Worm (Caenorhabditis elegans): Measurements from ENCODE around the gene mig-5.

The mig-5 gene

DNA sequence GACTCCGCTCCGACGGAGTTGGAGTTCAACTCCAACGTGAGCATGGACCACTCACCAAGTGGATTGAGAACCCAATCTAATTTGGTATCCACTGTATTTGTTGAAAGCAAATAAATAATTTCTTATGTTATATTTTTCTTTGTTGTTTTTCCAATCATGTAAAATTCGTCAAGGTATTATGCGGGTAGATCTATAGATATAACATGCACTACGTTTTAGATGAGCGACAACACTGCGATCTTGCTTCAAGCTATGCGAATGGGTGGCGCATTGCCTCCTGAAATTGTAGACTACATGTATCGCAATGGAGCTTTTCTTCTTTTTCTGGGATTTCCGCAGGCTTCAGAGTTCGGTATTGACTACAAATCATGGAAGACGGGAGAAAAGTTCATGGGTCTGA is 40.3 kb downstream of the mig-5 start, which contains the start of gene F10B5.2:
TSS of gene F10B5.2 (plus strand) at position 220 of the 400 bp plus-strand sequence.
- no peak for TF ChIP-seq ceh-82 (tag; optimal IDR thresholded peaks at IDR 0.05)
- TF ChIP-seq R02D3.7 (tag; optimal IDR thresholded peaks at IDR 0.05) = no peak
- TF ChIP-seq peb-1 (tag; optimal IDR thresholded peaks at IDR 0.05) = no peak
- TF ChIP-seq snpc-4 (tag; optimal IDR thresholded peaks at IDR 0.05) = no peak
- no peak for TF ChIP-seq nhr-23 (tag; optimal IDR thresholded peaks at IDR 0.05)
- no peak for TF ChIP-seq mab-5 (tag; optimal IDR thresholded peaks at IDR 0.05)
- TF ChIP-seq nhr-25 (tag; optimal IDR thresholded peaks at IDR 0.05) = no peak
- no peak for TF ChIP-seq sma-3 (GFP tag; optimal IDR thresholded peaks at IDR 0.05)
- no peak for TF ChIP-seq elt-3 (tag; optimal IDR thresholded peaks at IDR 0.05)
- no peak for TF ChIP-seq unc-62 (GFP tag; optimal IDR thresholded peaks at IDR 0.05)
- no peak for TF ChIP-seq aly-2 (tag; optimal IDR thresholded peaks at IDR 0.05)
- no peak for TF ChIP-seq lin-11 (tag; optimal IDR thresholded peaks at IDR 0.05)
- TF ChIP-seq lin-13 (GFP tag; optimal IDR thresholded peaks at IDR 0.05) = no peak
- no peak for TF ChIP-seq lin-39 (tag; optimal IDR thresholded peaks at IDR 0.05)
- TF ChIP-seq nhr-129 (tag; optimal IDR thresholded peaks at IDR 0.05) = no peak
- no peak for TF ChIP-seq ztf-11 (tag; optimal IDR thresholded peaks at IDR 0.05)
- no peak for TF ChIP-seq F13H6.1 (tag; optimal IDR thresholded peaks at IDR 0.05)
- no peak for TF ChIP-seq ama-1 (optimal IDR thresholded peaks at IDR 0.05)
- no peak for TF ChIP-seq zag-1 (tag; optimal IDR thresholded peaks at IDR 0.05)
- TF ChIP-seq crh-2 (tag; optimal IDR thresholded peaks at IDR 0.05) = no peak

DNA sequence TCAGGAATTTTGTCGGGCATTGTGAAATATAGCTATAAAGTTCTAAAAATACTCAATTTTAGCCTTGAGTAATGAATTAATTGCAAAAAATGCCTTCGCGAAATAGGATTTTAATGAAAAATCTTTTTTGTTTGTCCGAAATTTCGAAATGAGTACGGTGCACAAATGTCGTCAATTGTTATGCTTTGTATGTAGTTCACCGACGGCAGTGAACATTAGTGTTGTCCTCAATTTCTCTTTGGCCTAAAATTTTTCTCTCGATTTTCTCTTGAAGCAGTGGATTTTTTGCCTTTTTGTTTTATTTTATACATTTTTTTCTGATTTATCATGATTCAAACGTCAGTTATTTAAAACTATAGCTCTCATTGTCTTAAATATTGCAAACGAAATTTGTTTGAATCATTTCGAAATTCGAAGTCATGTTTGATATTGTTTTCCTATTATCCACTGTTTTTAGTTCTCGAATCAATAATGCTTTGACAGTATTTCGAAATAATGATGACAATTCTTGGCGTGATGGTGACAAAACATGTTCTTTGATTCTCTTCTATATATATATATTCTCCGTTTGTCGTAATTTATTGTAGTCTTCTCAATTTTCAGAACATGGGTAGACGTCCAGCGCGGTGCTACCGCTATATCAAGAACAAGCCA is 41.4 kb downstream of the mig-5 start, which contains the start of the genes ints-11 and rpl-10:
TSS of gene ints-11 (minus strand) at position 201 of the 654 bp plus-strand sequence.
TSS of gene rpl-10 (plus strand) at position 604 of the 654 bp plus-strand sequence.
- TF ChIP-seq lin-13 (GFP tag; optimal IDR thresholded peaks at IDR 0.05) (peak; percentile 22), nhr-77 (tag; optimal IDR thresholded peaks at IDR 0.05) (no peak), C34F6.9 (tag; optimal IDR thresholded peaks at IDR 0.05) (peak; percentile 85), dmd-4 (tag; optimal IDR thresholded peaks at IDR 0.05) (no peak), sma-3 (GFP tag; optimal IDR thresholded peaks at IDR 0.05) (peak; percentile 43), gmeb-1 (tag; optimal IDR thresholded peaks at IDR 0.05) (peak; percentile 56), fos-1 (tag; optimal IDR thresholded peaks at IDR 0.05) (peak; percentile 42), nhr-129 (tag; optimal IDR thresholded peaks at IDR 0.05) (peak; percentile 69), unc-62 (GFP tag; optimal IDR thresholded peaks at IDR 0.05) (no peak), lsy-2 (tag; optimal IDR thresholded peaks at IDR 0.05) (peak; percentile 65 to 97), skn-1 (tag; optimal IDR thresholded peaks at IDR 0.05) (peak; percentile 6), unc-55 (GFP tag; optimal IDR thresholded peaks at IDR 0.05) (peak; percentile 85), crh-2 (tag; optimal IDR thresholded peaks at IDR 0.05) (peak; percentile 58)

DNA sequence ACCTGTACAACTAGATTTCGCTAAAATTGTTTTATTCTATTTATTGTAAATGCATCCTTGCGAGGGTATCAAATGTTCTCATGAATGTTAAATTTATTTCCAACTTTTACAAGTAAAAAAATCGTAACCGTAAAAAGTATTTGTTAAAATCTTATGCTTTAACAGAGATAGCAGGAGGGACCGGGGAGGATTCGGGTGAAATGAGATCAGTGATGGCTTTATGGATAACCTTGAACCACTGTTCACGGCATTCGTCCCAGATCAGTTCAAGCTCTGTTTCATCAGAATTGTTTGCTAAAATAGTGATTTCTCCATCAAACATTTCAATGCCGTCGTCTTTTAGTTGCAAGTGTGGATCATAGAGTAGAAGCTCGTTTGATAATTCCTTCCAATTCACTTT is 43.7 kb downstream of the mig-5 start:
- TF ChIP-seq aly-2 (tag; optimal IDR thresholded peaks at IDR 0.05) (no peak), R02D3.7 (tag; optimal IDR thresholded peaks at IDR 0.05) (no peak), fos-1 (tag; optimal IDR thresholded peaks at IDR 0.05) (no peak), nhr-21 (tag; optimal IDR thresholded peaks at IDR 0.05) (no peak), nhr-129 (tag; optimal IDR thresholded peaks at IDR 0.05) (no peak), ceh-82 (tag; optimal IDR thresholded peaks at IDR 0.05) (no peak), nhr-10 (tag; optimal IDR thresholded peaks at IDR 0.05) (no peak), skn-1 (tag; optimal IDR thresholded peaks at IDR 0.05) (no peak), gmeb-1 (tag; optimal IDR thresholded peaks at IDR 0.05) (no peak), nhr-11 (tag; optimal IDR thresholded peaks at IDR 0.05) (no peak), nhr-12 (tag; optimal IDR thresholded peaks at IDR 0.05) (no peak), F13H6.1 (tag; optimal IDR thresholded peaks at IDR 0.05) (no peak), peb-1 (tag; optimal IDR thresholded peaks at IDR 0.05) (no peak)

DNA sequence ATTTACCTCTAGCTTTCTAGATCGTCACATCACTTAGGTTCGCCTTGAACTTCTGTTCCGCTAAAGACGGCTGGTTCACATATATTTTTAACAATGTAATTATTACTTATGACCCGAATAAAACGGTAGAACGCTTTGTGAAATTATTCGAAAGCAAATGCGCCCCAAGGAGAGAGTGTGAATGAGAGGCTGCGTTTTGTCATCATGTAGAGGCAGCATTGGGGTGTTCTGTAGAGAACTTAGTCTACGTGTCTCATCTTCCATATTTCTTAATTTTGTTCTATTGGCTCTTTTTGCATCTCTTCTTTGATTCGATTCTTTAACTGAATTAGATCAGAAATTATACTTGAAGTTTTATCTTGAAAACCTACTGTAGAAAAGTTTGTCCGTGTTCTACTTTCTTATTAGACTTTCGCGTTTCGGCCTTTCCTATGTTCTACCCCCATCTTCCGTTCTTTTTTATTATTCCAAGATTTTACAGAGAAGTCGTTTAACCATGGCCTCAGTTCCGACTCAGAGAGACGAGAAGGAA is 46.7 kb downstream of the mig-5 start, which contains the start of gene cdc-48.2:
TSS of gene cdc-48.2 (plus strand) at position 482 of the 532 bp plus-strand sequence.
- TF ChIP-seq lsy-2 (tag; optimal IDR thresholded peaks at IDR 0.05) = peak in 1 of 2 experiments; percentile 27
- no peak for TF ChIP-seq Y55F3AM.14 (GFP tag; optimal IDR thresholded peaks at IDR 0.05)
- TF ChIP-seq unc-55 (GFP tag; optimal IDR thresholded peaks at IDR 0.05) = peak; percentile 2
- TF ChIP-seq C34F6.9 (tag; optimal IDR thresholded peaks at IDR 0.05) = peak; percentile 36
- TF ChIP-seq mdl-1 (tag; optimal IDR thresholded peaks at IDR 0.05) = no peak
- TF ChIP-seq fos-1 (tag; optimal IDR thresholded peaks at IDR 0.05) = peak; percentile 0
- peak; percentile 86 for TF ChIP-seq skn-1 (tag; optimal IDR thresholded peaks at IDR 0.05)
- no peak for TF ChIP-seq alr-1 (tag; optimal IDR thresholded peaks at IDR 0.05)
